Comparison of ENCODE assay signal across 3 fruit fly cellular contexts in the genomic region with DNA sequence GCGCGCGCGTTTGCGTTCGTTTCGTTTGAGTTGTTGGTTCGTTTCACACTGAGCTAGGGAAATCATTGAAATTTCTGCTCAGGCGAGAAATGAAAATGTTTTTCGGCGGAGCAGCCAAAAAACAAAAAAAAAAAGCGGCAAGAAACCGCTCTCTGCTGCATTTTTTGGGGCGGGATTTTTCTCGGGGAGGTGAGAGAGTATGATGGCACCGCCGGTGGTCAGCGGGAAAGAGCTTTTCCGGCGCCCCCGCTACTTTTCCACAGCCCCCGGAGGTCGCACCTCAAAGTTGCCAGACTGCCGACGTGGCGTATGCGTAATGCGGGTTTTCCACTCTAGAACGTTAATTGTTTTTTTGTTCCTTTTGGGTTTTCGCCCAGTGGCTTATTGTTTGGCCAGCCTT.
TF ChIP-seq lines count a peak whose summit lies in the region.

A gene (minus strand): TSS at position 52 of the 400 bp plus-strand sequence.

- no peak for TF ChIP-seq CTCF in whole organism, embryonic (GFP tag; optimal IDR thresholded peaks at IDR 0.05; lab: Kevin White, UChicago)

TF ChIP-seq in whole organism, embryonic, 481 proteins besides CTCF, POLR2A, EP300 and RAD21 (continues in another document):
- TF ChIP-seq sr (GFP tag; IDR thresholded peaks at IDR 0.05; lab: Robert Waterston, UW), result peak; percentile 55; the same call in 2 of the 3 replicates
- peak; percentile 38 for TF ChIP-seq Med (GFP tag; lab: Kevin White, UChicago)
- no peak for TF ChIP-seq CG15073 (GFP tag; optimal IDR thresholded peaks at IDR 0.05; lab: Kevin White, UChicago)
- TF ChIP-seq Dip3 (GFP tag; optimal IDR thresholded peaks at IDR 0.05; lab: Kevin White, UChicago), result no peak
- peak; percentile 11; the same call in 1 of the 2 replicates for TF ChIP-seq CG32772 (GFP tag; IDR thresholded peaks at IDR 0.05; lab: Robert Waterston, UW)
- no peak for TF ChIP-seq Deaf1 (tag; optimal IDR thresholded peaks at IDR 0.05; lab: Kevin White, UChicago)
- TF ChIP-seq CG1603 (tag; optimal IDR thresholded peaks at IDR 0.05; lab: Kevin White, UChicago), result no peak
- no peak for TF ChIP-seq Bteb2 (GFP tag; optimal IDR thresholded peaks at IDR 0.05; lab: Kevin White, UChicago)
- no peak for TF ChIP-seq CG12391 (tag; optimal IDR thresholded peaks at IDR 0.05; lab: Kevin White, UChicago)
- no peak for TF ChIP-seq pan (optimal IDR thresholded peaks at IDR 0.05; lab: Kevin White, UChicago)
- TF ChIP-seq pan (GFP tag; optimal IDR thresholded peaks at IDR 0.05 in 1 of 2, IDR thresholded peaks at IDR 0.05 in 1 of 2), result no peak
- no peak for TF ChIP-seq CG5953 (GFP tag; IDR thresholded peaks at IDR 0.05; lab: Robert Waterston, UW)
- no peak for TF ChIP-seq Chrac-16 (GFP tag; optimal IDR thresholded peaks at IDR 0.05; lab: Kevin White, UChicago)
- no peak for TF ChIP-seq CG14710 (tag; optimal IDR thresholded peaks at IDR 0.05; lab: Kevin White, UChicago)
- TF ChIP-seq CG6654 (GFP tag; optimal IDR thresholded peaks at IDR 0.05; lab: Kevin White, UChicago), result no peak
- TF ChIP-seq Kr (GFP tag; optimal IDR thresholded peaks at IDR 0.05; lab: Kevin White, UChicago), result no peak
- no peak for TF ChIP-seq pros (GFP tag; optimal IDR thresholded peaks at IDR 0.05; lab: Kevin White, UChicago)
- TF ChIP-seq stwl (tag; optimal IDR thresholded peaks at IDR 0.05; lab: Kevin White, UChicago), result no peak
- 0 out of 2 replicates have a peak, but pooled peaks have one; percentile 20 for TF ChIP-seq Rfx (GFP tag; IDR thresholded peaks at IDR 0.05; lab: Robert Waterston, UW)
- no peak for TF ChIP-seq CG1024 (GFP tag; IDR thresholded peaks at IDR 0.05; lab: Robert Waterston, UW)
- 0 out of 3 replicates have a peak, but pooled peaks have one; percentile 17 for TF ChIP-seq row (GFP tag; IDR thresholded peaks at IDR 0.05; lab: Robert Waterston, UW)
- TF ChIP-seq knrl (GFP tag; IDR thresholded peaks at IDR 0.05; lab: Robert Waterston, UW; ENCODE audit: partially characterized antibody), result no peak
- TF ChIP-seq crol (GFP tag; IDR thresholded peaks at IDR 0.05; lab: Robert Waterston, UW), result peak; percentile 71
- no peak for TF ChIP-seq jumu (GFP tag; optimal IDR thresholded peaks at IDR 0.05; lab: Kevin White, UChicago)
- TF ChIP-seq sug (tag; optimal IDR thresholded peaks at IDR 0.05; lab: Kevin White, UChicago), result no peak
- TF ChIP-seq Scr (GFP tag; IDR thresholded peaks at IDR 0.05; lab: Robert Waterston, UW; ENCODE audit: partially characterized antibody), result no peak
- no peak for TF ChIP-seq ash1 (GFP tag; optimal IDR thresholded peaks at IDR 0.05; lab: Kevin White, UChicago)
- TF ChIP-seq Ets65A (GFP tag; lab: Kevin White, UChicago), result peak; percentile 10
- 0 out of 2 replicates have a peak, but pooled peaks have one; percentile 10 for TF ChIP-seq CG4730 (GFP tag; IDR thresholded peaks at IDR 0.05; lab: Robert Waterston, UW)

TF ChIP-seq in whole organism, prepupa, 60 proteins besides CTCF, POLR2A, EP300 and RAD21:
- TF ChIP-seq svp (GFP tag; lab: Kevin White, UChicago) (no peak), eg (GFP tag; IDR thresholded peaks at IDR 0.05; lab: Robert Waterston, UW) (peak; percentile 53; the same call in 2 of the 3 replicates), CG15336 (GFP tag; IDR thresholded peaks at IDR 0.05; lab: Robert Waterston, UW) (0 out of 2 replicates have a peak, but pooled peaks have one; percentile 14)

TF ChIP-seq in whole organism, pupa, 21 proteins besides CTCF, POLR2A, EP300 and RAD21:
- TF ChIP-seq Ets98B (GFP tag; IDR thresholded peaks at IDR 0.05; lab: Robert Waterston, UW) (peak; percentile 40; the same call in 1 of the 2 replicates), D1 (tag; optimal IDR thresholded peaks at IDR 0.05; lab: Kevin White, UChicago) (no peak), EcR (GFP tag; optimal IDR thresholded peaks at IDR 0.05; lab: Kevin White, UChicago) (no peak), CG32121 (GFP tag; IDR thresholded peaks at IDR 0.05; lab: Robert Waterston, UW) (peak; percentile 52), CG4496 (GFP tag; IDR thresholded peaks at IDR 0.05; lab: Robert Waterston, UW) (no peak), CG10348 (GFP tag; IDR thresholded peaks at IDR 0.05; lab: Robert Waterston, UW) (no peak), CG8301 (tag; optimal IDR thresholded peaks at IDR 0.05; lab: Kevin White, UChicago) (no peak), fd96Ca (GFP tag; IDR thresholded peaks at IDR 0.05; lab: Robert Waterston, UW) (peak; percentile 17; the same call in 1 of the 3 replicates), CG34367 (tag; optimal IDR thresholded peaks at IDR 0.05; lab: Kevin White, UChicago) (no peak), Snoo (tag; optimal IDR thresholded peaks at IDR 0.05; lab: Kevin White, UChicago) (no peak), rn (GFP tag; IDR thresholded peaks at IDR 0.05; lab: Robert Waterston, UW) (no peak), CG15710 (tag; optimal IDR thresholded peaks at IDR 0.05; lab: Kevin White, UChicago) (no peak), Pif1B (GFP tag; optimal IDR thresholded peaks at IDR 0.05; lab: Kevin White, UChicago) (no peak), gl (tag; optimal IDR thresholded peaks at IDR 0.05; lab: Kevin White, UChicago) (no peak), CG8159 (tag; optimal IDR thresholded peaks at IDR 0.05; lab: Kevin White, UChicago) (no peak)
